Worm (Caenorhabditis elegans): ENCODE data around the gene H35B03.1.
A peak's percentile ranks its signal among the peaks of the same experiment; 100 is the strongest.

H35B03.1 gene

ce11 chrIV:5765652-5766051 is 40.3 kb downstream of the H35B03.1 start:
- TF ChIP-seq hsf-1 (GFP tag; IDR thresholded peaks at IDR 0.05) (no peak), nhr-80 (tag; optimal IDR thresholded peaks at IDR 0.05) (peak; percentile 7)

ce11 chrIV:5766804-5767203 is 41.4 kb downstream of the H35B03.1 start:
- TF ChIP-seq F52B5.7 (tag; optimal IDR thresholded peaks at IDR 0.05) (no peak), F22D6.2 (tag; optimal IDR thresholded peaks at IDR 0.05) (no peak), nhr-120 (GFP tag; IDR thresholded peaks at IDR 0.05) (no peak), let-607 (tag; optimal IDR thresholded peaks at IDR 0.05) (no peak), hrde-1 (tag; optimal IDR thresholded peaks at IDR 0.05; ENCODE audit: borderline replicate concordance) (no peak), egl-44 (GFP tag; IDR thresholded peaks at IDR 0.05) (no peak), B0336.3 (GFP tag; IDR thresholded peaks at IDR 0.05) (no peak), attf-6 (GFP tag; IDR thresholded peaks at IDR 0.05) (no peak), snpc-1.3 (tag; optimal IDR thresholded peaks at IDR 0.05; ENCODE audit: insufficient read depth) (no peak), hlh-26 (GFP tag; conservative IDR thresholded peaks at IDR 0.05) (no peak), ceh-91 (GFP tag; IDR thresholded peaks at IDR 0.05) (no peak)

- TF ChIP-seq T07F8.4 (tag; optimal IDR thresholded peaks at IDR 0.05) (no peak), F57C9.4 (tag; optimal IDR thresholded peaks at IDR 0.05) (no peak), aptf-3 (GFP tag; IDR thresholded peaks at IDR 0.05) (no peak), B0336.3 (GFP tag; IDR thresholded peaks at IDR 0.05) (no peak), D2030.7 (GFP tag; IDR thresholded peaks at IDR 0.05) (no peak), lin-26 (GFP tag; IDR thresholded peaks at IDR 0.05) (peak; percentile 60; the same call in 1 of the 2 replicates), Y95B8A.8 (GFP tag; IDR thresholded peaks at IDR 0.05) (no peak), ztf-18 (tag; optimal IDR thresholded peaks at IDR 0.05) (no peak), tbp1 (GFP tag; optimal IDR thresholded peaks at IDR 0.05) (peak; percentile 6), ztf-6 (GFP tag; IDR thresholded peaks at IDR 0.05) (no peak), rpc-1 (optimal IDR thresholded peaks at IDR 0.05) (no peak), rpc-1 (tag; optimal IDR thresholded peaks at IDR 0.05) (no peak), atf-7 (tag; optimal IDR thresholded peaks at IDR 0.05) (peak; percentile 14), ztf-25 (GFP tag; IDR thresholded peaks at IDR 0.05) (no peak), F33H1.4 (GFP tag; IDR thresholded peaks at IDR 0.05) (no peak), ekl-4 (GFP tag; IDR thresholded peaks at IDR 0.05) (no peak), dox-1 (GFP tag; IDR thresholded peaks at IDR 0.05) (no peak), hmg-1.2 (GFP tag; IDR thresholded peaks at IDR 0.05) (peak; percentile 86), nfya-2 (GFP tag; IDR thresholded peaks at IDR 0.05) (no peak), F57A8.1 (GFP tag; optimal IDR thresholded peaks at IDR 0.05) (no peak), Y56A3A.18 (GFP tag; IDR thresholded peaks at IDR 0.05) (no peak), ccch-3 (GFP tag; optimal IDR thresholded peaks at IDR 0.05) (no peak), nfyb-1 (GFP tag; IDR thresholded peaks at IDR 0.05) (peak; percentile 50; the same call in 1 of the 2 replicates), athp-1 (tag; optimal IDR thresholded peaks at IDR 0.05) (no peak), lin-40 (tag; optimal IDR thresholded peaks at IDR 0.05) (peak; percentile 66), nhr-80 (tag; optimal IDR thresholded peaks at IDR 0.05) (peak; percentile 42), snpc-4 (GFP tag; optimal IDR thresholded peaks at IDR 0.05) (no peak), snpc-4 (tag; optimal IDR thresholded peaks at IDR 0.05) (peak in 1 of 4 experiments; percentile 11), repo-1 (tag; optimal IDR thresholded peaks at IDR 0.05) (no peak), somi-1 (GFP tag; optimal IDR thresholded peaks at IDR 0.05) (peak; percentile 56), let-526 (GFP tag; IDR thresholded peaks at IDR 0.05) (no peak), ceh-58 (GFP tag; IDR thresholded peaks at IDR 0.05) (no peak), ztf-26 (tag; optimal IDR thresholded peaks at IDR 0.05) (peak; percentile 61), lir-1 (GFP tag; conservative IDR thresholded peaks at IDR 0.05) (no peak)
Observed at ce11 chrIV:5778342-5778741, 52.9 kb downstream of the H35B03.1 start.

All from whole organism, young adult.